Worm (Caenorhabditis elegans) whole organism, young adult: ENCODE measurements around the gene rpl-3.

Experiments
- B0019.2 ChIP-seq: fragments of 200-800 bp; sonication (Bioruptor generic); conservative IDR thresholded peaks from 2 replicates; pipeline ENCODE4 v1.3.6; 2022; ENCODE audit warnings: missing genetic modification reagents, missing genetic modification characterization, missing compliant biosample characterization
- B0035.1 ChIP-seq: sonication (generic microtip); optimal IDR thresholded peaks from 2 replicates; lab custom pipeline; 2016; ENCODE audit warnings: missing genetic modification characterization, mild to moderate bottlenecking, missing compliant biosample characterization, missing genotype, missing genetic modification reagents
- C06A6.2 ChIP-seq: fragments of 200-800 bp; sonication (Bioruptor generic); conservative IDR thresholded peaks from 2 replicates; pipeline ENCODE4 v1.3.6; 2022; ENCODE audit warnings: missing genetic modification characterization, missing compliant biosample characterization
- F10E7.11 ChIP-seq: sonication (generic microtip); optimal IDR thresholded peaks from 2 replicates; lab custom pipeline; 2017; ENCODE audit warnings: mild to moderate bottlenecking, missing genetic modification characterization, moderate library complexity, missing compliant biosample characterization
- F52B5.7 ChIP-seq: sonication (generic microtip); optimal IDR thresholded peaks from 2 replicates; lab custom pipeline; 2016; ENCODE audit warnings: mild to moderate bottlenecking, missing genetic modification characterization, missing compliant biosample characterization
- F57C9.4 ChIP-seq: sonication (generic microtip); optimal IDR thresholded peaks from 2 replicates; lab custom pipeline; 2017; ENCODE audit warnings: mild to moderate bottlenecking, missing genetic modification characterization, missing compliant biosample characterization
- K12H6.12 ChIP-seq: fragments of 200-800 bp; sonication (Bioruptor generic); optimal IDR thresholded peaks from 2 replicates; lab custom pipeline; 2018; ENCODE audit warnings: mild to moderate bottlenecking, missing genetic modification characterization, missing compliant biosample characterization
- Y53G8AR.9 ChIP-seq: fragments of 200-800 bp; sonication (Bioruptor generic); conservative IDR thresholded peaks from 2 replicates; pipeline ENCODE4 v1.3.6; 2022; ENCODE audit warnings: missing genetic modification reagents, missing genetic modification characterization, missing compliant biosample characterization
- Y95B8A.8 ChIP-seq: fragments of 200-800 bp; sonication (Bioruptor generic); IDR thresholded peaks from 2 replicates; pipeline ENCODE4 v1.3.6; 2022; ENCODE audit warnings: missing genetic modification reagents, missing genetic modification characterization, missing compliant biosample characterization
- akir-1 ChIP-seq: fragments of 200-800 bp; sonication (Bioruptor generic); optimal IDR thresholded peaks from 2 replicates; lab custom pipeline; 2018; ENCODE audit warnings: mild to moderate bottlenecking, missing genetic modification characterization, moderate library complexity, missing compliant biosample characterization
- attf-5 ChIP-seq: fragments of 200-800 bp; sonication (Bioruptor generic); optimal IDR thresholded peaks from 2 replicates; lab custom pipeline; 2018; ENCODE audit warnings: mild to moderate bottlenecking, missing genetic modification characterization, missing compliant biosample characterization
- bed-1 ChIP-seq: fragments of 200-800 bp; sonication (Bioruptor generic); IDR thresholded peaks from 2 replicates; pipeline ENCODE4 v1.3.6; 2022; ENCODE audit warnings: missing genetic modification reagents, missing genetic modification characterization, missing compliant biosample characterization
- cebp-1 ChIP-seq, 2 experiments: fragments of 200-800 bp in 1 of 2; sonication (Bioruptor generic) in 1 of 2; sonication (generic microtip) in 1 of 2; IDR thresholded peaks in 1 of 2; optimal IDR thresholded peaks in 1 of 2; 2 replicates each; pipeline versions ENCODE4 v1.3.6 to Lab custom; 2017 to 2022; ENCODE audit warnings: missing compliant biosample characterization in 2 of 2, missing genetic modification characterization in 2 of 2, mild to moderate bottlenecking in 1 of 2, missing genetic modification reagents in 1 of 2, moderate library complexity in 1 of 2
- ceh-100 ChIP-seq: fragments of 200-800 bp; sonication (Bioruptor generic); IDR thresholded peaks from 2 replicates; pipeline ENCODE4 v1.3.6; 2022; ENCODE audit warnings: missing genetic modification reagents, missing genetic modification characterization, missing compliant biosample characterization
- efl-1 ChIP-seq: fragments of 150-350 bp; optimal IDR thresholded peaks from 2 replicates; lab custom pipeline; 2014; ENCODE audit warnings: missing biosample characterization, missing genetic modification reagents, missing genetic modification characterization
- egrh-3 ChIP-seq: fragments of 200-800 bp; sonication (Bioruptor generic); IDR thresholded peaks from 2 replicates; pipeline ENCODE4 v1.3.6; 2022; ENCODE audit warnings: missing genetic modification reagents, missing genetic modification characterization, missing compliant biosample characterization
- fkh-3 ChIP-seq: sonication (generic microtip); optimal IDR thresholded peaks from 2 replicates; lab custom pipeline; 2016; ENCODE audit warnings: mild to moderate bottlenecking, missing genetic modification characterization, missing compliant biosample characterization
- hmg-1.2 ChIP-seq: fragments of 200-800 bp; sonication (Bioruptor generic); IDR thresholded peaks from 2 replicates; pipeline ENCODE4 v1.3.6; 2022; ENCODE audit warnings: missing genetic modification reagents, missing genetic modification characterization, missing compliant biosample characterization
- hrde-1 ChIP-seq: sonication (generic microtip); optimal IDR thresholded peaks from 2 replicates; lab custom pipeline; 2016; ENCODE audit warnings: missing genetic modification characterization, mild to moderate bottlenecking, missing compliant biosample characterization, moderate library complexity, missing genotype, missing genetic modification reagents, borderline replicate concordance
- hsf-1 ChIP-seq: fragments of 200-800 bp; sonication (Bioruptor generic); IDR thresholded peaks from 2 replicates; pipeline ENCODE4 v1.3.6; 2022; ENCODE audit warnings: missing genetic modification reagents, missing genetic modification characterization, missing compliant biosample characterization
- let-526 ChIP-seq: fragments of 200-800 bp; sonication (Bioruptor generic); IDR thresholded peaks from 2 replicates; pipeline ENCODE4 v1.3.6; 2022; ENCODE audit warnings: missing genetic modification reagents, missing genetic modification characterization, missing compliant biosample characterization
- lin-40 ChIP-seq: sonication (generic microtip); optimal IDR thresholded peaks from 2 replicates; lab custom pipeline; 2016; ENCODE audit warnings: missing genetic modification characterization, mild to moderate bottlenecking, missing compliant biosample characterization, missing genotype, missing genetic modification reagents
- lin-54 ChIP-seq: fragments of 200-800 bp; sonication (Bioruptor generic); optimal IDR thresholded peaks from 2 replicates; lab custom pipeline; 2018; ENCODE audit warnings: mild to moderate bottlenecking, missing genetic modification characterization, missing compliant biosample characterization
- madf-10 ChIP-seq: sonication (generic microtip); optimal IDR thresholded peaks from 2 replicates; lab custom pipeline; 2016; ENCODE audit warnings: mild to moderate bottlenecking, missing genetic modification characterization, missing compliant biosample characterization
- madf-6 ChIP-seq: fragments of 200-800 bp; sonication (Bioruptor generic); IDR thresholded peaks from 2 replicates; pipeline ENCODE4 v1.3.6; 2022; ENCODE audit warnings: missing genetic modification reagents, missing genetic modification characterization, missing compliant biosample characterization
- mcd-1 ChIP-seq: fragments of 200-800 bp; sonication (Bioruptor generic); IDR thresholded peaks from 2 replicates; pipeline ENCODE4 v1.3.6; 2022; ENCODE audit warnings: missing genetic modification reagents, missing genetic modification characterization, missing compliant biosample characterization
- mel-28 ChIP-seq: sonication (generic microtip); optimal IDR thresholded peaks from 2 replicates; lab custom pipeline; 2016; ENCODE audit warnings: borderline replicate concordance, mild to moderate bottlenecking, missing genetic modification characterization, missing compliant biosample characterization
- nfya-1 ChIP-seq: sonication (generic microtip); optimal IDR thresholded peaks from 2 replicates; lab custom pipeline; 2017; ENCODE audit warnings: antibody characterized with exemption, missing compliant biosample characterization, missing genetic modification characterization, borderline replicate concordance; ENCODE audit not compliant: insufficient read depth
- nfyb-1 ChIP-seq: fragments of 200-800 bp; sonication (Bioruptor generic); IDR thresholded peaks from 2 replicates; pipeline ENCODE4 v1.3.6; 2022; ENCODE audit warnings: missing genetic modification reagents, missing genetic modification characterization, missing compliant biosample characterization
- nhr-179 ChIP-seq: sonication (generic microtip); optimal IDR thresholded peaks from 2 replicates; lab custom pipeline; 2016; ENCODE audit warnings: mild to moderate bottlenecking, missing genetic modification characterization, missing compliant biosample characterization
- snpc-1.1 ChIP-seq: sonication (generic microtip); optimal IDR thresholded peaks from 2 replicates; lab custom pipeline; 2017; ENCODE audit warnings: missing genetic modification characterization, mild to moderate bottlenecking, missing compliant biosample characterization, antibody characterized with exemption, moderate library complexity, missing genotype, missing genetic modification reagents; ENCODE audit not compliant: insufficient read depth
- snpc-4 ChIP-seq, 5 experiments: fragments of 150-350 bp in 1 of 5; sonication (generic microtip) in 4 of 5; optimal IDR thresholded peaks; 2 replicates each; lab custom pipeline; 2014 to 2018; ENCODE audit warnings: missing genetic modification characterization in 5 of 5, missing biosample characterization in 3 of 5, antibody characterized with exemption in 2 of 5, mild to moderate bottlenecking in 2 of 5, missing compliant biosample characterization in 2 of 5, missing genotype in 2 of 5, moderate library complexity in 2 of 5, missing genetic modification reagents in 1 of 5
- somi-1 ChIP-seq: fragments of 200-800 bp; sonication (Bioruptor generic); optimal IDR thresholded peaks from 2 replicates; lab custom pipeline; 2018; ENCODE audit warnings: mild to moderate bottlenecking, missing genetic modification characterization, missing compliant biosample characterization
- sptf-2 ChIP-seq: fragments of 200-800 bp; sonication (Bioruptor generic); optimal IDR thresholded peaks from 2 replicates; lab custom pipeline; 2018; ENCODE audit warnings: mild to moderate bottlenecking, missing genetic modification characterization, missing compliant biosample characterization
- unc-130 ChIP-seq: sonication (generic microtip); optimal IDR thresholded peaks from 2 replicates; lab custom pipeline; 2016; ENCODE audit warnings: missing genetic modification reagents, missing genetic modification characterization, missing compliant biosample characterization
- zfh-2 ChIP-seq: fragments of 200-800 bp; sonication (Bioruptor generic); conservative IDR thresholded peaks from 2 replicates; pipeline ENCODE4 v1.3.6; 2022; ENCODE audit warnings: missing genetic modification reagents, missing genetic modification characterization, missing compliant biosample characterization
- ztf-26 ChIP-seq: sonication (generic microtip); optimal IDR thresholded peaks from 2 replicates; lab custom pipeline; 2017; ENCODE audit warnings: missing genetic modification characterization, missing compliant biosample characterization
- ztf-28 ChIP-seq: fragments of 200-800 bp; sonication (Bioruptor generic); IDR thresholded peaks from 2 replicates; pipeline ENCODE4 v1.3.6; 2022; ENCODE audit warnings: missing genetic modification reagents, missing genetic modification characterization, missing compliant biosample characterization

Gene rpl-3

DNA sequence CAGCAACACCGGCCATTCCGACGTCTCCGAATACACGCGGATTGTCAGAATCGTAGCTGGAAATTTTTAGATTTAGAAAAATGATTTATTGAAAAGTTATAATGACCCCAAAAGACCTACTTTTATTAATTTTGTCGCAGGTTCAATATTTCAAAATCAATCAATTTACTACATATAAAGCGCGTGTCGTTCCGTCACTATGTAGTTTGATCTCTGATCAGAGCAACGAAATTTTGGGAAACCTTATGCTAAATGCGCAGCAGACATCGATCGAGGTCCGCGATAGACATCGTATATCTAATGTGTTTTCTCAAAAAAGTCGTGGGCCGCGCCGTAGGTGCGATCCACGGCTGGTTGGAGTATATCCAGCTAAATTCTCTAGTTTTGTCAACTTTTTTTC lies 38.8 kb downstream of the rpl-3 start:
- TF ChIP-seq snpc-4 (GFP tag; optimal IDR thresholded peaks at IDR 0.05; lab: Kevin White, UChicago) (peak; percentile 11), snpc-4 (tag; optimal IDR thresholded peaks at IDR 0.05; lab: Kevin White, UChicago) (peak in 2 of 4 experiments; percentile 68 to 71), lin-54 (no peak)
- TF ChIP-seq, all 124 proteins: peak for 1

DNA sequence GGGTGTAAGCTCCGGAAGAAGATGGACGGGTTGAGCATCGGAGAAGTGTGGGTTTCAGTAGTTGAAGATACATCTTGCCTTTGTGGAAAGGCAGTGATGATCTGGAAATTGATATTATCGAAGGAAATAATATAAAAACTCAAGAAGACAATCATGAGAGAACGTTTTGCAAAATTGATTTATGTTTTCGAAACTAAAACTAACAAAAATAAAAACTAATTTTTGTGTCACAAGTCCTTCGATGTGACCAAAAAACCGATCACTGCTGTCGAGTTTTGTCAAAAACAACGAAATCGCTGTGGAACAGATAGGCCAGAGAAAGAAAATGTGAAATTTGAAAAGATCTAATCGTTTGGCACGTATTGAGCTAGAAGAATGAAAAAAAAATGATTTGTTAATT lies 39.9 kb downstream of the rpl-3 start, which contains the start of gene mmcm-1:
mmcm-1 (minus strand) TSS at position 101 of the 400 bp plus-strand sequence.
- TF ChIP-seq hrde-1 (tag; lab: Kevin White, UChicago) (no peak), akir-1 (no peak), F57C9.4 (no peak), B0035.1 (tag; lab: Kevin White, UChicago) (no peak), nhr-179 (tag; lab: Kevin White, UChicago) (no peak), Y95B8A.8 (GFP tag; lab: Robert Waterston, UW) (no peak), hsf-1 (GFP tag; lab: Robert Waterston, UW) (no peak), ceh-100 (GFP tag; lab: Robert Waterston, UW) (no peak), ztf-26 (tag; lab: Kevin White, UChicago) (no peak), K12H6.12 (tag; lab: Kevin White, UChicago) (no peak), ztf-28 (GFP tag; lab: Robert Waterston, UW) (no peak), F52B5.7 (tag; lab: Kevin White, UChicago) (no peak), madf-6 (GFP tag; lab: Robert Waterston, UW) (no peak), bed-1 (GFP tag; lab: Robert Waterston, UW) (no peak), let-526 (no peak), C06A6.2 (GFP tag; lab: Robert Waterston, UW) (no peak), B0019.2 (no peak)
- TF ChIP-seq, all 124 proteins: peak for 0

DNA sequence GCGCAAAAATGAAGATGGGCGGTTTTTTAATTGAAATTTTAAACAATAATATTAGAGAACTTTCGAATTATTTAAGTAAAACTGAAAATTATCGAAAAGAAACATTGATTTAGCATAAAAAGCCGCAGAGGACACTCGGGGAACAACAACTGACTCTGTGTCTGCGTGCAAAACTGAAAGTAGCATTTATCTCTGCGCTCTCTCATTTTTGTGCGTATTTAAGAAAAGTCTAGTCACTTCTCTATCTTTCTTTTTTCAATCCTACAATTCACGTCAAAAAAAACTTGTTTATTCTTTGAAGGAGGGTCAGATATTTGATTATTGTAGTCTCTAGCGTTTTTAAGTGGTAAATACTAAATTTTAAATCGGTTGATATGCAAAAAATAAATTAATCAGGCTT lies 40.6 kb downstream of the rpl-3 start:
- TF ChIP-seq bed-1 (GFP tag; lab: Robert Waterston, UW) (no peak), attf-5 (peak; percentile 6), egrh-3 (no peak), madf-10 (tag; lab: Kevin White, UChicago) (no peak), nfyb-1 (no peak), K12H6.12 (tag; lab: Kevin White, UChicago) (peak; percentile 2), mel-28 (tag; lab: Kevin White, UChicago) (no peak), snpc-1.1 (tag; lab: Kevin White, UChicago) (no peak), somi-1 (GFP tag; lab: Kevin White, UChicago) (peak; percentile 7), nfya-1 (tag; lab: Kevin White, UChicago) (no peak), F10E7.11 (tag; lab: Kevin White, UChicago) (no peak), fkh-3 (tag; lab: Kevin White, UChicago) (no peak), efl-1 (GFP tag; lab: Kevin White, UChicago) (no peak), cebp-1 (GFP tag; IDR thresholded peaks at IDR 0.05; lab: Robert Waterston, UW) (no peak), cebp-1 (tag; optimal IDR thresholded peaks at IDR 0.05; lab: Kevin White, UChicago) (peak; percentile 36), hmg-1.2 (GFP tag; lab: Robert Waterston, UW) (peak; percentile 54; the same call in 1 of the 2 replicates), unc-130 (GFP tag; lab: Kevin White, UChicago) (no peak), lin-40 (tag; lab: Kevin White, UChicago) (peak; percentile 32), zfh-2 (GFP tag; lab: Robert Waterston, UW) (no peak), mcd-1 (GFP tag; lab: Robert Waterston, UW) (no peak), Y53G8AR.9 (GFP tag; lab: Robert Waterston, UW) (0 out of 2 replicates have a peak, but pooled peaks have one; percentile 58), sptf-2 (GFP tag; lab: Kevin White, UChicago) (no peak)
